Fruit fly (Drosophila melanogaster): ENCODE measurements around the gene Polr1D.

The Polr1D gene

dm6 chr2L:19162330-19163100 lies 27.5 kb upstream of the Polr1D start:
- TF ChIP-seq CG15710 (tag; optimal IDR thresholded peaks at IDR 0.05) (peak; percentile 49), EcR (GFP tag; optimal IDR thresholded peaks at IDR 0.05) (peak; percentile 6), Pif1A (GFP tag; optimal IDR thresholded peaks at IDR 0.05) (peak; percentile 43), fd96Ca (GFP tag; IDR thresholded peaks at IDR 0.05) (no peak), Snoo (tag; optimal IDR thresholded peaks at IDR 0.05) (peak; percentile 54), CG9948 (tag; optimal IDR thresholded peaks at IDR 0.05) (peak; percentile 52), CG14655 (GFP tag; optimal IDR thresholded peaks at IDR 0.05) (peak; percentile 60), CG32121 (GFP tag; IDR thresholded peaks at IDR 0.05) (no peak), rn (GFP tag; IDR thresholded peaks at IDR 0.05) (peak; percentile 43; the same call in 1 of the 2 replicates), D1 (tag; optimal IDR thresholded peaks at IDR 0.05) (no peak), Pif1B (GFP tag; optimal IDR thresholded peaks at IDR 0.05) (peak; percentile 68), CG4496 (GFP tag; IDR thresholded peaks at IDR 0.05) (peak; percentile 27; the same call in 1 of the 3 replicates), CG34367 (tag; optimal IDR thresholded peaks at IDR 0.05) (peak; percentile 57), CG8159 (tag; optimal IDR thresholded peaks at IDR 0.05) (peak; percentile 35), CG8301 (tag; optimal IDR thresholded peaks at IDR 0.05) (peak; percentile 57), CG12605 (GFP tag; IDR thresholded peaks at IDR 0.05) (no peak), CG17806 (tag; optimal IDR thresholded peaks at IDR 0.05) (peak; percentile 45)

dm6 chr2L:19161307-19161999 lies 26.4 kb upstream of the Polr1D start:
- TF ChIP-seq CG17806 (tag; optimal IDR thresholded peaks at IDR 0.05) (peak; percentile 78), gl (tag; optimal IDR thresholded peaks at IDR 0.05) (peak; percentile 97), CG10348 (GFP tag; IDR thresholded peaks at IDR 0.05) (no peak), CG13204 (GFP tag; optimal IDR thresholded peaks at IDR 0.05) (peak; percentile 99), CG4496 (GFP tag; IDR thresholded peaks at IDR 0.05) (peak; percentile 81; the same call in 2 of the 3 replicates), Pif1B (GFP tag; optimal IDR thresholded peaks at IDR 0.05) (peak; percentile 84), CG32121 (GFP tag; IDR thresholded peaks at IDR 0.05) (peak; percentile 38; the same call in 1 of the 2 replicates), CG9948 (tag; optimal IDR thresholded peaks at IDR 0.05) (peak; percentile 81), D1 (tag; optimal IDR thresholded peaks at IDR 0.05) (peak; percentile 65), Pif1A (GFP tag; optimal IDR thresholded peaks at IDR 0.05) (peak; percentile 83), CG14655 (GFP tag; optimal IDR thresholded peaks at IDR 0.05) (peak; percentile 70), Ets98B (GFP tag; IDR thresholded peaks at IDR 0.05) (peak; percentile 51), CG15710 (tag; optimal IDR thresholded peaks at IDR 0.05) (peak; percentile 94), CG8301 (tag; optimal IDR thresholded peaks at IDR 0.05) (peak; percentile 60), CG34367 (tag; optimal IDR thresholded peaks at IDR 0.05) (peak; percentile 92), EcR (GFP tag; optimal IDR thresholded peaks at IDR 0.05) (peak; percentile 99), rn (GFP tag; IDR thresholded peaks at IDR 0.05) (peak; percentile 64), CG12605 (GFP tag; IDR thresholded peaks at IDR 0.05) (peak; percentile 88), CG8159 (tag; optimal IDR thresholded peaks at IDR 0.05) (peak; percentile 84), fd96Ca (GFP tag; IDR thresholded peaks at IDR 0.05) (peak; percentile 79), Snoo (tag; optimal IDR thresholded peaks at IDR 0.05) (peak; percentile 90)

dm6 chr2L:19159552-19160406 lies 24.7 kb upstream of the Polr1D start:
- TF ChIP-seq CG17806 (tag; optimal IDR thresholded peaks at IDR 0.05) (no peak), D1 (tag; optimal IDR thresholded peaks at IDR 0.05) (no peak), CG4496 (GFP tag; IDR thresholded peaks at IDR 0.05) (peak; percentile 2; the same call in 1 of the 3 replicates), rn (GFP tag; IDR thresholded peaks at IDR 0.05) (0 out of 2 replicates have a peak, but pooled peaks have one; percentile 0), CG13204 (GFP tag; optimal IDR thresholded peaks at IDR 0.05) (no peak)

- TF ChIP-seq CG13204 (GFP tag; optimal IDR thresholded peaks at IDR 0.05) (no peak), gl (tag; optimal IDR thresholded peaks at IDR 0.05) (no peak), CG10348 (GFP tag; IDR thresholded peaks at IDR 0.05) (no peak), Pif1B (GFP tag; optimal IDR thresholded peaks at IDR 0.05) (peak; percentile 10), CG4496 (GFP tag; IDR thresholded peaks at IDR 0.05) (peak; percentile 61), D1 (tag; optimal IDR thresholded peaks at IDR 0.05) (no peak), Ets98B (GFP tag; IDR thresholded peaks at IDR 0.05) (peak; percentile 43; the same call in 1 of the 2 replicates), CG8301 (tag; optimal IDR thresholded peaks at IDR 0.05) (peak; percentile 61), CG17806 (tag; optimal IDR thresholded peaks at IDR 0.05) (peak; percentile 33), CG14655 (GFP tag; optimal IDR thresholded peaks at IDR 0.05) (peak; percentile 70), fd96Ca (GFP tag; IDR thresholded peaks at IDR 0.05) (peak; percentile 67; the same call in 2 of the 3 replicates), Pif1A (GFP tag; optimal IDR thresholded peaks at IDR 0.05) (peak; percentile 51), CG9948 (tag; optimal IDR thresholded peaks at IDR 0.05) (peak; percentile 26), EcR (GFP tag; optimal IDR thresholded peaks at IDR 0.05) (peak; percentile 43), CG8159 (tag; optimal IDR thresholded peaks at IDR 0.05) (peak; percentile 53), CG15710 (tag; optimal IDR thresholded peaks at IDR 0.05) (peak; percentile 29), CG12605 (GFP tag; IDR thresholded peaks at IDR 0.05) (no peak), rn (GFP tag; IDR thresholded peaks at IDR 0.05) (0 out of 2 replicates have a peak, but pooled peaks have one; percentile 21), CG34367 (tag; optimal IDR thresholded peaks at IDR 0.05) (no peak), Snoo (tag; optimal IDR thresholded peaks at IDR 0.05) (peak; percentile 27), CG32121 (GFP tag; IDR thresholded peaks at IDR 0.05) (peak; percentile 55)
These were observed 23.9 kb upstream of the Polr1D start for dm6 chr2L:19158679-19159551.
